Fruit fly (Drosophila melanogaster) whole organism, embryonic: ENCODE results near the gene Svil.

Experiments used
- Abd-B ChIP-seq: fragments of 200-800 bp; sonication (Bioruptor generic); optimal IDR thresholded peaks from 2 replicates; lab custom pipeline; 2018; ENCODE audit warnings: missing biosample characterization, mild to moderate bottlenecking, missing genetic modification characterization, moderate library complexity
- Antp ChIP-seq: fragments of 200-800 bp; sonication (Bioruptor generic); optimal IDR thresholded peaks from 3 replicates; lab custom pipeline; 2016; ENCODE audit warnings: missing biosample characterization, missing genetic modification characterization
- Atf6 ChIP-seq: fragments of 200-800 bp; sonication (Bioruptor generic); IDR thresholded peaks from 2 replicates; pipeline ENCODE4 v1.3.6; 2022; ENCODE audit warnings: missing biosample characterization, missing genetic modification characterization
- Awh ChIP-seq: fragments of 200-800 bp; sonication (Bioruptor generic); IDR thresholded peaks from 2 replicates; pipeline ENCODE4, ENCODE4 v1.3.6; 2022; ENCODE audit warnings: missing biosample characterization, missing genetic modification characterization
- Bteb2 ChIP-seq: fragments of 200-800 bp; sonication (Bioruptor generic); optimal IDR thresholded peaks from 2 replicates; lab custom pipeline; 2016; ENCODE audit warnings: missing biosample characterization, missing genetic modification characterization
- CG10147 ChIP-seq: fragments of 200-800 bp; sonication (Bioruptor generic); optimal IDR thresholded peaks from 2 replicates; lab custom pipeline; 2019; ENCODE audit warnings: missing biosample characterization, mild to moderate bottlenecking, missing genetic modification characterization, moderate library complexity
- CG10209 ChIP-seq: fragments of 200-800 bp; sonication (Bioruptor generic); optimal IDR thresholded peaks from 3 replicates; lab custom pipeline; 2017; ENCODE audit warnings: missing biosample characterization, mild to moderate bottlenecking, missing genetic modification characterization, missing genetic modification reagents
- CG1024 ChIP-seq: fragments of 200-800 bp; sonication (Bioruptor generic); IDR thresholded peaks from 2 replicates; pipeline ENCODE4 v1.3.6; 2022; ENCODE audit warnings: missing biosample characterization, missing genetic modification characterization
- CG11398 ChIP-seq: fragments of 200-800 bp; sonication (Bioruptor generic); optimal IDR thresholded peaks from 2 replicates; lab custom pipeline; 2016; ENCODE audit warnings: missing biosample characterization, missing genetic modification characterization
- CG12659 ChIP-seq: fragments of 200-800 bp; sonication (Bioruptor generic); optimal IDR thresholded peaks from 3 replicates; lab custom pipeline; 2017; ENCODE audit warnings: mild to moderate bottlenecking, missing biosample characterization, missing genetic modification reagents, missing genetic modification characterization
- CG12942 ChIP-seq: fragments of 200-800 bp; sonication (Bioruptor generic); optimal IDR thresholded peaks from 3 replicates; lab custom pipeline; 2016; ENCODE audit warnings: missing biosample characterization, missing genetic modification characterization
- CG13424 ChIP-seq: fragments of 200-800 bp; sonication (Bioruptor generic); optimal IDR thresholded peaks from 2 replicates; lab custom pipeline; 2019; ENCODE audit warnings: missing biosample characterization, mild to moderate bottlenecking, missing genetic modification characterization, moderate library complexity
- CG1602 ChIP-seq: fragments of 200-800 bp; sonication (Bioruptor generic); optimal IDR thresholded peaks from 3 replicates; lab custom pipeline; 2016; ENCODE audit warnings: missing biosample characterization, missing genetic modification characterization
- CG1647 ChIP-seq: fragments of 200-800 bp; sonication (Bioruptor generic); optimal IDR thresholded peaks from 3 replicates; lab custom pipeline; 2016; ENCODE audit warnings: missing biosample characterization, missing genetic modification characterization
- CG31224 ChIP-seq: fragments of 200-800 bp; sonication (Bioruptor generic); IDR thresholded peaks from 2 replicates; pipeline ENCODE4 v1.3.6; 2022; ENCODE audit warnings: missing biosample characterization, missing genetic modification characterization
- CG34422 ChIP-seq: fragments of 200-800 bp; sonication (Bioruptor generic); IDR thresholded peaks from 3 replicates; pipeline ENCODE4 v1.3.6; 2022; ENCODE audit warnings: missing biosample characterization, missing genetic modification characterization
- CG3995 ChIP-seq: fragments of 200-800 bp; sonication (Bioruptor generic); optimal IDR thresholded peaks from 3 replicates; lab custom pipeline; 2016; ENCODE audit warnings: missing biosample characterization, missing genetic modification characterization
- CG42726 ChIP-seq: fragments of 200-800 bp; sonication (Bioruptor generic); IDR thresholded peaks from 2 replicates; pipeline ENCODE4 v1.3.6; 2022; ENCODE audit warnings: missing biosample characterization, missing genetic modification characterization; ENCODE audit not compliant: partially characterized antibody
- CG6654 ChIP-seq: fragments of 200-800 bp; sonication (Bioruptor generic); optimal IDR thresholded peaks from 2 replicates; lab custom pipeline; 2017; ENCODE audit warnings: missing biosample characterization, mild to moderate bottlenecking, missing genetic modification characterization
- CG7987 ChIP-seq: fragments of 200-800 bp; sonication (Bioruptor generic); optimal IDR thresholded peaks from 2 replicates; lab custom pipeline; 2018; ENCODE audit warnings: missing biosample characterization, mild to moderate bottlenecking, missing genetic modification characterization, moderate library complexity
- CG9437 ChIP-seq: fragments of 200-800 bp; sonication (Bioruptor generic); optimal IDR thresholded peaks from 2 replicates; lab custom pipeline; 2018; ENCODE audit warnings: missing biosample characterization, mild to moderate bottlenecking, missing genetic modification characterization
- CG9797 ChIP-seq: fragments of 200-800 bp; sonication (Bioruptor generic); optimal IDR thresholded peaks from 3 replicates; lab custom pipeline; 2018; ENCODE audit warnings: missing biosample characterization, mild to moderate bottlenecking, missing genetic modification characterization
- CG9932 ChIP-seq: fragments of 200-800 bp; sonication (Bioruptor generic); IDR thresholded peaks from 2 replicates; pipeline ENCODE4 v1.3.6; 2022; ENCODE audit warnings: missing biosample characterization, missing genetic modification characterization
- CHES-1-like ChIP-seq: fragments of 200-800 bp; sonication (Bioruptor generic); optimal IDR thresholded peaks from 2 replicates; lab custom pipeline; 2016; ENCODE audit warnings: missing biosample characterization, missing genetic modification characterization
- Hmr ChIP-seq: fragments of 200-800 bp; sonication (Bioruptor generic); optimal IDR thresholded peaks from 3 replicates; lab custom pipeline; 2017; ENCODE audit warnings: mild to moderate bottlenecking, missing biosample characterization, missing genetic modification reagents, missing genetic modification characterization
- Hr3 ChIP-seq: fragments of 200-800 bp; sonication (Bioruptor generic); optimal IDR thresholded peaks from 3 replicates; lab custom pipeline; 2016; ENCODE audit warnings: missing biosample characterization, missing genetic modification characterization
- Lim3 ChIP-seq: fragments of 200-800 bp; sonication (Bioruptor generic); IDR thresholded peaks from 2 replicates; pipeline ENCODE4 v1.3.6; 2022; ENCODE audit warnings: missing biosample characterization, missing genetic modification characterization
- Poxn ChIP-seq: fragments of 200-800 bp; sonication (Bioruptor generic); IDR thresholded peaks from 2 replicates; pipeline ENCODE4 v1.3.6; 2022; ENCODE audit warnings: missing biosample characterization, missing genetic modification characterization
- Ptx1 ChIP-seq: fragments of 200-800 bp; sonication (Bioruptor generic); IDR thresholded peaks from 2 replicates; pipeline ENCODE4 v1.3.6; 2022; ENCODE audit warnings: missing biosample characterization, missing genetic modification characterization
- Six4 ChIP-seq: fragments of 200-800 bp; sonication (Bioruptor generic); optimal IDR thresholded peaks from 2 replicates; lab custom pipeline; 2016; ENCODE audit warnings: missing biosample characterization, missing genetic modification characterization
- Stat92E ChIP-seq, 3 experiments: fragments of >200 bp in 2 of 3; fragments of 200-800 bp in 1 of 3; sonication (Bioruptor generic) in 1 of 3; optimal IDR thresholded peaks; 2 replicates each; lab custom pipeline; 2017 to 2019; ENCODE audit warnings: missing biosample characterization in 3 of 3, missing genetic modification characterization in 3 of 3, mild to moderate bottlenecking in 1 of 3, moderate library complexity in 1 of 3
- Usf ChIP-seq: fragments of 200-800 bp; sonication (Bioruptor generic); optimal IDR thresholded peaks from 2 replicates; lab custom pipeline; 2017; ENCODE audit warnings: missing genotype, missing biosample characterization, missing genetic modification characterization
- ase ChIP-seq: fragments of 200-800 bp; sonication (Bioruptor generic); IDR thresholded peaks from 3 replicates; pipeline ENCODE4 v1.3.6; 2022; ENCODE audit warnings: missing biosample characterization, missing genetic modification characterization
- ato ChIP-seq: fragments of 200-800 bp; sonication (Bioruptor generic); IDR thresholded peaks from 2 replicates; pipeline ENCODE4 v1.3.6; 2022; ENCODE audit warnings: missing biosample characterization, missing genetic modification characterization; ENCODE audit not compliant: partially characterized antibody
- bsh ChIP-seq, 2 experiments: fragments of 200-800 bp; sonication (Bioruptor generic); optimal IDR thresholded peaks; 2 replicates each; lab custom pipeline; 2017 to 2018; ENCODE audit warnings: mild to moderate bottlenecking in 2 of 2, missing biosample characterization in 2 of 2, missing genetic modification characterization in 2 of 2, moderate library complexity in 1 of 2
- crol ChIP-seq: fragments of 200-800 bp; sonication (Bioruptor generic); IDR thresholded peaks from 2 replicates; pipeline ENCODE4 v1.3.6; 2022; ENCODE audit warnings: missing biosample characterization, missing genetic modification characterization
- dm ChIP-seq: fragments of 200-800 bp; sonication (Bioruptor generic); optimal IDR thresholded peaks from 3 replicates; lab custom pipeline; 2016; ENCODE audit warnings: missing biosample characterization, missing genetic modification characterization
- jigr1 ChIP-seq: fragments of 200-800 bp; sonication (Bioruptor generic); IDR thresholded peaks from 3 replicates; pipeline ENCODE4 v1.3.6; 2022; ENCODE audit warnings: missing biosample characterization, missing genetic modification characterization
- lab ChIP-seq: fragments of 200-800 bp; sonication (Bioruptor generic); optimal IDR thresholded peaks from 3 replicates; lab custom pipeline; 2017; ENCODE audit warnings: missing biosample characterization, missing genetic modification characterization, mild to moderate bottlenecking, moderate library complexity, missing genetic modification reagents
- mld ChIP-seq: fragments of 200-800 bp; sonication (Bioruptor generic); IDR thresholded peaks from 3 replicates; pipeline ENCODE4 v1.3.6; 2022; ENCODE audit warnings: missing biosample characterization, missing genetic modification characterization; ENCODE audit not compliant: partially characterized antibody
- oc ChIP-seq: fragments of 200-800 bp; sonication (Bioruptor generic); optimal IDR thresholded peaks from 2 replicates; lab custom pipeline; 2018; ENCODE audit warnings: missing biosample characterization, mild to moderate bottlenecking, missing genetic modification characterization, moderate library complexity
- otp ChIP-seq: fragments of 200-800 bp; sonication (Bioruptor generic); IDR thresholded peaks from 3 replicates; pipeline ENCODE4, ENCODE4 v1.3.6; 2022; ENCODE audit warnings: missing biosample characterization, missing genetic modification characterization
- sd ChIP-seq: fragments of 200-800 bp; sonication (Bioruptor generic); optimal IDR thresholded peaks from 3 replicates; lab custom pipeline; 2018; ENCODE audit warnings: missing biosample characterization, mild to moderate bottlenecking, missing genetic modification characterization, moderate library complexity
- seq ChIP-seq: fragments of 200-800 bp; sonication (Bioruptor generic); IDR thresholded peaks from 2 replicates; pipeline ENCODE4 v1.3.6; 2022; ENCODE audit warnings: missing biosample characterization, missing genetic modification characterization
- sna ChIP-seq: fragments of 200-800 bp; sonication (Bioruptor generic); IDR thresholded peaks from 2 replicates; pipeline ENCODE4 v1.3.6; 2022; ENCODE audit warnings: missing biosample characterization, missing genetic modification characterization; ENCODE audit not compliant: partially characterized antibody
- tgo ChIP-seq: fragments of 200-800 bp; sonication (Bioruptor generic); IDR thresholded peaks from 3 replicates; pipeline ENCODE4 v1.3.6; 2022; ENCODE audit warnings: missing biosample characterization, missing genetic modification characterization
- tin ChIP-seq: fragments of 200-800 bp; sonication (Bioruptor generic); optimal IDR thresholded peaks from 3 replicates; lab custom pipeline; 2016; ENCODE audit warnings: missing biosample characterization, missing genetic modification characterization
- unpg ChIP-seq: fragments of 200-800 bp; sonication (Bioruptor generic); optimal IDR thresholded peaks from 3 replicates; lab custom pipeline; 2018; ENCODE audit warnings: missing biosample characterization, mild to moderate bottlenecking, missing genetic modification characterization, moderate library complexity
- zfh2 ChIP-seq: fragments of 200-800 bp; sonication (Bioruptor generic); optimal IDR thresholded peaks from 2 replicates; lab custom pipeline; 2016; ENCODE audit warnings: missing biosample characterization, missing genetic modification characterization

The Svil gene

dm6 chr3L:2417399-2418040, 40.1 kb downstream of the Svil start:
- TF ChIP-seq CHES-1-like (no peak), CG11398 (GFP tag; lab: Kevin White, UChicago) (no peak), dm (GFP tag; lab: Kevin White, UChicago) (no peak), CG12659 (GFP tag; lab: Kevin White, UChicago) (peak; percentile 79), Stat92E (GFP tag; optimal IDR thresholded peaks at IDR 0.05; lab: Kevin White, UChicago) (peak in 1 of 3 experiments; percentile 68), ase (GFP tag; lab: Robert Waterston, UW) (no peak; the same call in 2 of the 3 replicates), Hr3 (GFP tag; lab: Kevin White, UChicago) (peak; percentile 75), Poxn (GFP tag; lab: Robert Waterston, UW) (no peak), Ptx1 (GFP tag; lab: Robert Waterston, UW) (peak; percentile 83), tin (GFP tag; lab: Kevin White, UChicago) (peak; percentile 57), CG9797 (GFP tag; lab: Kevin White, UChicago) (no peak), Lim3 (GFP tag; lab: Robert Waterston, UW) (no peak), unpg (GFP tag; lab: Kevin White, UChicago) (peak; percentile 62), CG34422 (0 out of 3 replicates have a peak, but pooled peaks have one; percentile 10), CG12942 (GFP tag; lab: Kevin White, UChicago) (peak; percentile 53), Antp (peak; percentile 11), otp (GFP tag; lab: Robert Waterston, UW) (no peak), CG3995 (GFP tag; lab: Kevin White, UChicago) (no peak), CG6654 (peak; percentile 34), CG10147 (GFP tag; lab: Kevin White, UChicago) (peak; percentile 83), Abd-B (GFP tag; lab: Kevin White, UChicago) (peak; percentile 68), mld (GFP tag; lab: Robert Waterston, UW) (no peak), Awh (GFP tag; lab: Robert Waterston, UW) (no peak), tgo (peak; percentile 59; the same call in 2 of the 3 replicates), CG9932 (GFP tag; lab: Robert Waterston, UW) (no peak), Bteb2 (GFP tag; lab: Kevin White, UChicago) (no peak), CG9437 (peak; percentile 80), zfh2 (GFP tag; lab: Kevin White, UChicago) (peak; percentile 1), oc (tag; lab: Kevin White, UChicago) (no peak), CG1647 (no peak), CG1602 (GFP tag; lab: Kevin White, UChicago) (peak; percentile 65), Atf6 (GFP tag; lab: Robert Waterston, UW) (peak; percentile 54; the same call in 1 of the 2 replicates), crol (GFP tag; lab: Robert Waterston, UW) (no peak), Six4 (GFP tag; lab: Kevin White, UChicago) (peak; percentile 54), ato (GFP tag; lab: Robert Waterston, UW) (no peak), CG7987 (GFP tag; lab: Kevin White, UChicago) (peak; percentile 15), CG42726 (GFP tag; lab: Robert Waterston, UW) (no peak), seq (GFP tag; lab: Robert Waterston, UW) (0 out of 2 replicates have a peak, but pooled peaks have one; percentile 49), sd (peak; percentile 16), CG10209 (GFP tag; lab: Kevin White, UChicago) (peak; percentile 83), CG1024 (GFP tag; lab: Robert Waterston, UW) (no peak), CG31224 (GFP tag; lab: Robert Waterston, UW) (peak; percentile 41; the same call in 1 of the 2 replicates), Hmr (GFP tag; lab: Kevin White, UChicago) (peak; percentile 78), bsh (GFP tag; optimal IDR thresholded peaks at IDR 0.05; lab: Kevin White, UChicago) (peak; percentile 65 to 93), sna (GFP tag; lab: Robert Waterston, UW) (no peak), jigr1 (GFP tag; lab: Robert Waterston, UW) (no peak), CG13424 (tag; lab: Kevin White, UChicago) (peak; percentile 87), Usf (GFP tag; lab: Kevin White, UChicago) (peak; percentile 6), lab (GFP tag; lab: Kevin White, UChicago) (peak; percentile 81)
